Fruit fly (Drosophila melanogaster) whole organism, embryonic: Measurements from ENCODE around the gene CG18130.

Source experiments
- Antp ChIP-seq: fragments of 200-800 bp; sonication (Bioruptor generic); optimal IDR thresholded peaks from 3 replicates; lab custom pipeline; 2016; ENCODE audit warnings: missing biosample characterization, missing genetic modification characterization
- BEAF-32 ChIP-seq: fragments of 200-800 bp; sonication (Bioruptor generic); optimal IDR thresholded peaks from 3 replicates; lab custom pipeline; 2017; ENCODE audit warnings: missing biosample characterization, missing genetic modification characterization, mild to moderate bottlenecking, moderate library complexity, missing genetic modification reagents
- C15 ChIP-seq: fragments of 200-800 bp; sonication (Bioruptor generic); IDR thresholded peaks from 3 replicates; pipeline ENCODE4 v1.3.6; 2022; ENCODE audit warnings: missing biosample characterization, missing genetic modification characterization
- CG11093 ChIP-seq: fragments of 200-800 bp; sonication (Bioruptor generic); IDR thresholded peaks from 3 replicates; pipeline ENCODE4 v1.3.6; 2022; ENCODE audit warnings: missing biosample characterization, missing genetic modification characterization
- CG13287 ChIP-seq: fragments of 200-800 bp; sonication (Bioruptor generic); IDR thresholded peaks from 2 replicates; pipeline ENCODE4 v1.3.6; 2022; ENCODE audit warnings: missing biosample characterization, missing genetic modification characterization; ENCODE audit not compliant: partially characterized antibody
- CG14050 ChIP-seq: fragments of 200-800 bp; sonication (Bioruptor generic); IDR thresholded peaks from 3 replicates; pipeline ENCODE4 v1.3.6; 2022; ENCODE audit warnings: missing biosample characterization, missing genetic modification characterization
- CG16813 ChIP-seq: fragments of 200-800 bp; sonication (Bioruptor generic); IDR thresholded peaks from 3 replicates; pipeline ENCODE4 v1.3.6; 2022; ENCODE audit warnings: missing biosample characterization, missing genetic modification characterization; ENCODE audit not compliant: partially characterized antibody
- CG1792 ChIP-seq: fragments of 200-800 bp; sonication (Bioruptor generic); optimal IDR thresholded peaks from 2 replicates; lab custom pipeline; 2016; ENCODE audit warnings: missing biosample characterization, missing genetic modification characterization
- CG18764 ChIP-seq: fragments of 200-800 bp; sonication (Bioruptor generic); optimal IDR thresholded peaks from 3 replicates; lab custom pipeline; 2016; ENCODE audit warnings: missing biosample characterization, missing genetic modification characterization
- CG2116 ChIP-seq: fragments of 200-800 bp; sonication (Bioruptor generic); optimal IDR thresholded peaks from 3 replicates; lab custom pipeline; 2018; ENCODE audit warnings: missing biosample characterization, mild to moderate bottlenecking, missing genetic modification characterization
- CG31388 ChIP-seq: fragments of 200-800 bp; sonication (Bioruptor generic); optimal IDR thresholded peaks from 2 replicates; lab custom pipeline; 2016; ENCODE audit warnings: missing biosample characterization, missing genetic modification characterization
- CG34224 ChIP-seq: fragments of 200-800 bp; sonication (Bioruptor generic); IDR thresholded peaks from 3 replicates; pipeline ENCODE4 v1.3.6; 2022; ENCODE audit warnings: missing biosample characterization, missing genetic modification characterization; ENCODE audit not compliant: partially characterized antibody
- CG6813 ChIP-seq: fragments of 200-800 bp; sonication (Bioruptor generic); optimal IDR thresholded peaks from 2 replicates; lab custom pipeline; 2017; ENCODE audit warnings: missing biosample characterization, missing genetic modification characterization, mild to moderate bottlenecking, moderate library complexity, missing genetic modification reagents
- CG8359 ChIP-seq: fragments of 200-800 bp; sonication (Bioruptor generic); optimal IDR thresholded peaks from 2 replicates; lab custom pipeline; 2017; ENCODE audit warnings: missing biosample characterization, mild to moderate bottlenecking, missing genetic modification characterization, borderline replicate concordance
- CG8478 ChIP-seq: fragments of >200 bp; optimal IDR thresholded peaks from 2 replicates; lab custom pipeline; 2018
- Chrac-16 ChIP-seq: fragments of 200-800 bp; sonication (Bioruptor generic); optimal IDR thresholded peaks from 3 replicates; lab custom pipeline; 2016; ENCODE audit warnings: missing biosample characterization, missing genetic modification characterization
- D19A ChIP-seq: fragments of 200-800 bp; optimal IDR thresholded peaks from 3 replicates; lab custom pipeline; 2019; ENCODE audit warnings: missing biosample characterization, mild to moderate bottlenecking, missing genetic modification characterization, moderate library complexity
- Dll ChIP-seq: fragments of 200-800 bp; sonication (Bioruptor generic); IDR thresholded peaks from 4 replicates; pipeline ENCODE4 v1.3.6; 2022; ENCODE audit warnings: missing biosample characterization, missing genetic modification characterization; ENCODE audit not compliant: partially characterized antibody
- Dref ChIP-seq: fragments of 200-800 bp; sonication (Bioruptor generic); IDR thresholded peaks from 2 replicates; pipeline ENCODE4 v1.3.6; 2022; ENCODE audit warnings: missing biosample characterization, missing genetic modification characterization
- Ets97D ChIP-seq: fragments of 200-800 bp; sonication (Bioruptor generic); optimal IDR thresholded peaks from 3 replicates; lab custom pipeline; 2016; ENCODE audit warnings: missing biosample characterization, missing genetic modification characterization
- Gug ChIP-seq: fragments of 200-800 bp; sonication (Bioruptor generic); IDR thresholded peaks from 4 replicates; pipeline ENCODE4 v1.3.6; 2022; ENCODE audit warnings: missing biosample characterization, missing genetic modification characterization
- HLH4C ChIP-seq: fragments of 200-800 bp; sonication (Bioruptor generic); IDR thresholded peaks from 3 replicates; pipeline ENCODE4 v1.3.6; 2022; ENCODE audit warnings: missing biosample characterization, missing genetic modification characterization; ENCODE audit not compliant: partially characterized antibody
- MBD-R2 ChIP-seq: fragments of 200-800 bp; sonication (Bioruptor generic); IDR thresholded peaks from 2 replicates; pipeline ENCODE4 v1.3.6; 2022; ENCODE audit warnings: missing biosample characterization, missing genetic modification characterization
- MESR4 ChIP-seq: fragments of 200-800 bp; sonication (Bioruptor generic); optimal IDR thresholded peaks from 2 replicates; lab custom pipeline; 2018; ENCODE audit warnings: missing biosample characterization, mild to moderate bottlenecking, missing genetic modification characterization, moderate library complexity
- Med ChIP-seq: fragments of 200-800 bp; sonication (Bioruptor generic); peaks from one replicate; lab custom pipeline; 2016; ENCODE audit warnings: missing biosample characterization, missing genetic modification characterization, mild to moderate bottlenecking, inconsistent platforms, moderate library complexity
- Opbp ChIP-seq: fragments of 200-800 bp; sonication (Bioruptor generic); IDR thresholded peaks from 3 replicates; pipeline ENCODE4 v1.3.6; 2022; ENCODE audit warnings: missing biosample characterization, missing genetic modification characterization; ENCODE audit not compliant: partially characterized antibody
- Scr ChIP-seq: fragments of 200-800 bp; sonication (Bioruptor generic); IDR thresholded peaks from 2 replicates; pipeline ENCODE4 v1.3.6; 2022; ENCODE audit warnings: missing biosample characterization, missing genetic modification characterization; ENCODE audit not compliant: partially characterized antibody
- Sry-β ChIP-seq: fragments of 200-800 bp; sonication (Bioruptor generic); optimal IDR thresholded peaks from 2 replicates; lab custom pipeline; 2018; ENCODE audit warnings: missing biosample characterization, mild to moderate bottlenecking, missing genetic modification characterization, moderate library complexity
- YL-1 ChIP-seq: fragments of 200-800 bp; sonication (Bioruptor generic); optimal IDR thresholded peaks from 3 replicates; lab custom pipeline; 2017; ENCODE audit warnings: missing biosample characterization, mild to moderate bottlenecking, missing genetic modification characterization
- amos ChIP-seq: fragments of 200-800 bp; sonication (Bioruptor generic); IDR thresholded peaks from 2 replicates; pipeline ENCODE4 v1.3.6; 2022; ENCODE audit warnings: missing biosample characterization, missing genetic modification characterization; ENCODE audit not compliant: partially characterized antibody
- ash1 ChIP-seq: fragments of 200-800 bp; sonication (Bioruptor generic); optimal IDR thresholded peaks from 2 replicates; lab custom pipeline; 2018; ENCODE audit warnings: missing biosample characterization, mild to moderate bottlenecking, missing genetic modification characterization
- ato ChIP-seq: fragments of 200-800 bp; sonication (Bioruptor generic); IDR thresholded peaks from 2 replicates; pipeline ENCODE4 v1.3.6; 2022; ENCODE audit warnings: missing biosample characterization, missing genetic modification characterization; ENCODE audit not compliant: partially characterized antibody
- crp ChIP-seq, 2 experiments: fragments of 200-800 bp; sonication (Bioruptor generic); optimal IDR thresholded peaks; 2 replicates in 1 of 2; 3 replicates in 1 of 2; lab custom pipeline; 2017; ENCODE audit warnings: missing biosample characterization in 2 of 2, missing genetic modification characterization in 2 of 2, mild to moderate bottlenecking in 1 of 2, moderate library complexity in 1 of 2
- gsb ChIP-seq: fragments of 200-800 bp; sonication (Bioruptor generic); IDR thresholded peaks from 2 replicates; pipeline ENCODE4 v1.3.6; 2022; ENCODE audit warnings: missing biosample characterization, missing genetic modification characterization
- ham ChIP-seq: fragments of 200-800 bp; sonication (Bioruptor generic); IDR thresholded peaks from 2 replicates; pipeline ENCODE4 v1.3.6; 2022; ENCODE audit warnings: missing biosample characterization, missing genetic modification characterization
- hb ChIP-seq: fragments of 200-800 bp; sonication (Bioruptor generic); IDR thresholded peaks from 3 replicates; pipeline ENCODE4 v1.3.6; 2022; ENCODE audit warnings: missing biosample characterization, missing genetic modification characterization; ENCODE audit not compliant: partially characterized antibody
- kah ChIP-seq: fragments of 200-800 bp; sonication (Bioruptor generic); optimal IDR thresholded peaks from 2 replicates; lab custom pipeline; 2018; ENCODE audit warnings: missing biosample characterization, mild to moderate bottlenecking, missing genetic modification characterization
- p53 ChIP-seq: fragments of 200-800 bp; sonication (Bioruptor generic); optimal IDR thresholded peaks from 2 replicates; lab custom pipeline; 2016; ENCODE audit warnings: missing biosample characterization, missing genetic modification characterization
- psq ChIP-seq: fragments of 200-800 bp; sonication (Bioruptor generic); optimal IDR thresholded peaks from 2 replicates; lab custom pipeline; 2017; ENCODE audit warnings: missing biosample characterization, missing genetic modification characterization
- pzg ChIP-seq: fragments of 200-800 bp; sonication (Bioruptor generic); optimal IDR thresholded peaks from 3 replicates; lab custom pipeline; 2018; ENCODE audit warnings: missing biosample characterization, mild to moderate bottlenecking, missing genetic modification characterization, moderate library complexity
- row ChIP-seq: fragments of 200-800 bp; sonication (Bioruptor generic); IDR thresholded peaks from 3 replicates; pipeline ENCODE4 v1.3.6; 2022; ENCODE audit warnings: missing biosample characterization, missing genetic modification characterization
- stwl ChIP-seq: fragments of 200-800 bp; sonication (Bioruptor generic); optimal IDR thresholded peaks from 3 replicates; lab custom pipeline; 2018; ENCODE audit warnings: missing biosample characterization, mild to moderate bottlenecking, missing genetic modification characterization, moderate library complexity
- trem ChIP-seq: fragments of 200-800 bp; optimal IDR thresholded peaks from 3 replicates; lab custom pipeline; 2019; ENCODE audit warnings: missing biosample characterization, mild to moderate bottlenecking, missing genetic modification characterization, moderate library complexity

Gene CG18130

dm6 chrX:12028825-12029514, 36.4 kb upstream of the CG18130 start, which contains the start of gene Usp7 (continued):
- TF ChIP-seq CG1792 (GFP tag; lab: Kevin White, UChicago) (no peak), Opbp (peak; percentile 96), D19A (tag; lab: Kevin White, UChicago) (peak; percentile 7)

dm6 chrX:12021750-12022149, 29.2 kb upstream of the CG18130 start:
- TF ChIP-seq CG8478 (peak; percentile 2), ham (GFP tag; lab: Robert Waterston, UW) (no peak), CG18764 (GFP tag; lab: Kevin White, UChicago) (no peak), CG6813 (GFP tag; lab: Kevin White, UChicago) (no peak), CG8359 (no peak), Antp (GFP tag; lab: Kevin White, UChicago) (no peak)

DNA sequence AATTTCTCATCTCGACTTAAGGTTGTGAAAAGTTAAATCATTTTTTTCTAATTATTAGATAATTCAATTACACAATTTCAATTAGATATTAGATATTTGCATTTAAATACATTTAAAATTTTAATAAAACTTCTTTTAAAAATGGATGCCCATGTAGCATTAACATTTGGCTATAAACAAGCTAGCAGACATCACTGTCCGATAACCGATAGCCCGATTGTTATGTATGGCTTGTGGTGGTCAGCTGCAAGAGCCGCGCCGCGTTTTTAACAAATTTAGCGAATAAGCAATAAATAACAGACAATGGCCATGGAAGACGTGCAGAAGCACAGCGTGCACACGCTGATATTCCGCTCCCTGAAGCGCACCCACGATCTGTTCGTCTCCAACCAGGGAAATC, 28.3 kb upstream of the CG18130 start, which contains the start of gene Tango4:
Tango4 (plus strand) TSS at position 212 of the 400 bp plus-strand sequence.
- TF ChIP-seq row (peak; percentile 77), CG34224 (GFP tag; lab: Robert Waterston, UW) (0 out of 3 replicates have a peak, but pooled peaks have one; percentile 25), pzg (GFP tag; lab: Kevin White, UChicago) (peak; percentile 19), stwl (tag; lab: Kevin White, UChicago) (peak; percentile 27), CG11093 (GFP tag; lab: Robert Waterston, UW) (no peak), CG2116 (GFP tag; lab: Kevin White, UChicago) (peak; percentile 29), hb (GFP tag; lab: Robert Waterston, UW) (peak; percentile 66; the same call in 2 of the 3 replicates), Dref (GFP tag; lab: Robert Waterston, UW) (peak; percentile 69), Opbp (0 out of 3 replicates have a peak, but pooled peaks have one; percentile 35), Chrac-16 (GFP tag; lab: Kevin White, UChicago) (no peak), Sry-β (GFP tag; lab: Kevin White, UChicago) (peak; percentile 90), Scr (GFP tag; lab: Robert Waterston, UW) (0 out of 2 replicates have a peak, but pooled peaks have one; percentile 23), YL-1 (peak; percentile 13), HLH4C (GFP tag; lab: Robert Waterston, UW) (peak; percentile 32), CG13287 (GFP tag; lab: Robert Waterston, UW) (peak; percentile 31), Dll (GFP tag; lab: Robert Waterston, UW) (0 out of 4 replicates have a peak, but pooled peaks have one; percentile 44), CG14050 (GFP tag; lab: Robert Waterston, UW) (no peak), crp (GFP tag; optimal IDR thresholded peaks at IDR 0.05; lab: Kevin White, UChicago) (peak in 1 of 2 experiments; percentile 59), MESR4 (GFP tag; lab: Kevin White, UChicago) (peak; percentile 11), MBD-R2 (peak; percentile 88), CG31388 (GFP tag; lab: Kevin White, UChicago) (no peak), C15 (no peak), BEAF-32 (GFP tag; lab: Kevin White, UChicago) (peak; percentile 26), Gug (GFP tag; lab: Robert Waterston, UW) (no peak)

- TF ChIP-seq kah (GFP tag; lab: Kevin White, UChicago) (no peak), Ets97D (peak; percentile 18), trem (peak; percentile 5), MESR4 (GFP tag; lab: Kevin White, UChicago) (peak; percentile 85), ato (GFP tag; lab: Robert Waterston, UW) (peak; percentile 44; the same call in 1 of the 2 replicates), row (peak; percentile 24; the same call in 1 of the 3 replicates), psq (GFP tag; lab: Kevin White, UChicago) (peak; percentile 80), Med (GFP tag; lab: Kevin White, UChicago) (peak; percentile 20), CG16813 (GFP tag; lab: Robert Waterston, UW) (peak; percentile 71), gsb (GFP tag; lab: Robert Waterston, UW) (no peak), amos (GFP tag; lab: Robert Waterston, UW) (peak; percentile 81), p53 (GFP tag; lab: Kevin White, UChicago) (no peak), ash1 (GFP tag; lab: Kevin White, UChicago) (no peak)
Observed at dm6 chrX:12018440-12019101, 26.0 kb upstream of the CG18130 start, which contains the start of gene Lsm12a. Gene Lsm12a (plus strand): TSS chrX:12018640.
